Fruit fly (Drosophila melanogaster) whole organism, embryonic: ENCODE data around the gene FoxL1.
A peak's percentile ranks its signal among the peaks of the same experiment; 100 is the strongest.

Experiments
- Asciz ChIP-seq: fragments of 200-800 bp; sonication (Bioruptor generic); optimal IDR thresholded peaks from 2 replicates; lab custom pipeline; 2017; ENCODE audit warnings: missing biosample characterization, mild to moderate bottlenecking, missing genetic modification characterization, missing genetic modification reagents
- BEAF-32 ChIP-seq: fragments of 200-800 bp; sonication (Bioruptor generic); optimal IDR thresholded peaks from 3 replicates; lab custom pipeline; 2017; ENCODE audit warnings: missing biosample characterization, missing genetic modification characterization, mild to moderate bottlenecking, moderate library complexity, missing genetic modification reagents
- CG10274 ChIP-seq: fragments of 200-800 bp; sonication (Bioruptor generic); optimal IDR thresholded peaks from 3 replicates; lab custom pipeline; 2017; ENCODE audit warnings: missing biosample characterization, mild to moderate bottlenecking, missing genetic modification characterization
- CG10321 ChIP-seq: fragments of 200-800 bp; sonication (Bioruptor generic); IDR thresholded peaks from 2 replicates; pipeline ENCODE4 v1.3.6; 2022; ENCODE audit warnings: missing biosample characterization, missing genetic modification characterization
- CG10366 ChIP-seq: fragments of 200-800 bp; sonication (Bioruptor generic); IDR thresholded peaks from 2 replicates; pipeline ENCODE4 v1.3.6; 2022; ENCODE audit warnings: missing biosample characterization, missing genetic modification characterization
- CG10543 ChIP-seq: fragments of 200-800 bp; sonication (Bioruptor generic); optimal IDR thresholded peaks from 3 replicates; lab custom pipeline; 2017; ENCODE audit warnings: missing biosample characterization, mild to moderate bottlenecking, missing genetic modification characterization, moderate library complexity
- CG10654 ChIP-seq: fragments of 200-800 bp; sonication (Bioruptor generic); optimal IDR thresholded peaks from 2 replicates; lab custom pipeline; 2016; ENCODE audit warnings: missing biosample characterization, missing genetic modification characterization
- CG12236 ChIP-seq: fragments of 200-800 bp; sonication (Bioruptor generic); optimal IDR thresholded peaks from 2 replicates; lab custom pipeline; 2016; ENCODE audit warnings: missing biosample characterization, missing genetic modification characterization
- CG14965 ChIP-seq: fragments of 200-800 bp; sonication (Bioruptor generic); optimal IDR thresholded peaks from 2 replicates; lab custom pipeline; 2016; ENCODE audit warnings: missing biosample characterization, missing genetic modification characterization, borderline replicate concordance
- CG18599 ChIP-seq: fragments of 200-800 bp; sonication (Bioruptor generic); optimal IDR thresholded peaks from 3 replicates; lab custom pipeline; 2017; ENCODE audit warnings: missing biosample characterization, missing genetic modification characterization, mild to moderate bottlenecking, moderate library complexity, missing genetic modification reagents
- CG2120 ChIP-seq: fragments of 200-800 bp; sonication (Bioruptor generic); optimal IDR thresholded peaks from 3 replicates; lab custom pipeline; 2016; ENCODE audit warnings: missing biosample characterization, missing genetic modification characterization
- CG30020 ChIP-seq: fragments of 200-800 bp; optimal IDR thresholded peaks from 2 replicates; lab custom pipeline; 2019; ENCODE audit warnings: missing biosample characterization, mild to moderate bottlenecking, missing genetic modification characterization, moderate library complexity
- CG4617 ChIP-seq: fragments of 200-800 bp; sonication (Bioruptor generic); optimal IDR thresholded peaks from 3 replicates; lab custom pipeline; 2016; ENCODE audit warnings: missing biosample characterization, missing genetic modification characterization, borderline replicate concordance
- CG4730 ChIP-seq: fragments of 200-800 bp; sonication (Bioruptor generic); IDR thresholded peaks from 2 replicates; pipeline ENCODE4 v1.3.6; 2022; ENCODE audit warnings: missing biosample characterization, missing genetic modification characterization
- CG5180 ChIP-seq: fragments of 200-800 bp; sonication (Bioruptor generic); optimal IDR thresholded peaks from 3 replicates; lab custom pipeline; 2017; ENCODE audit warnings: missing biosample characterization, missing genetic modification characterization, mild to moderate bottlenecking, moderate library complexity, missing genetic modification reagents
- CG6654 ChIP-seq: fragments of 200-800 bp; sonication (Bioruptor generic); optimal IDR thresholded peaks from 2 replicates; lab custom pipeline; 2017; ENCODE audit warnings: missing biosample characterization, mild to moderate bottlenecking, missing genetic modification characterization
- CG7271 ChIP-seq: fragments of 200-800 bp; sonication (Bioruptor generic); optimal IDR thresholded peaks from 2 replicates; lab custom pipeline; 2018; ENCODE audit warnings: missing biosample characterization, mild to moderate bottlenecking, missing genetic modification characterization, moderate library complexity
- CG7357 ChIP-seq: fragments of 200-800 bp; sonication (Bioruptor generic); IDR thresholded peaks from 3 replicates; pipeline ENCODE4 v1.3.6; 2022; ENCODE audit warnings: missing biosample characterization, missing genetic modification characterization
- CG8944 ChIP-seq: fragments of 200-800 bp; sonication (Bioruptor generic); optimal IDR thresholded peaks from 3 replicates; lab custom pipeline; 2016; ENCODE audit warnings: missing biosample characterization, missing genetic modification characterization
- D19A ChIP-seq: fragments of 200-800 bp; optimal IDR thresholded peaks from 3 replicates; lab custom pipeline; 2019; ENCODE audit warnings: missing biosample characterization, mild to moderate bottlenecking, missing genetic modification characterization, moderate library complexity
- Dp ChIP-seq: fragments of 200-800 bp; sonication (Bioruptor generic); optimal IDR thresholded peaks from 2 replicates; lab custom pipeline; 2018; ENCODE audit warnings: missing biosample characterization, mild to moderate bottlenecking, missing genetic modification characterization, moderate library complexity
- Ets65A ChIP-seq: fragments of 200-800 bp; sonication (Bioruptor generic); peaks from one replicate; lab custom pipeline; 2016; ENCODE audit warnings: missing biosample characterization, missing genetic modification characterization
- Fer1 ChIP-seq: fragments of 200-800 bp; sonication (Bioruptor generic); optimal IDR thresholded peaks from 2 replicates; lab custom pipeline; 2017; ENCODE audit warnings: missing biosample characterization, mild to moderate bottlenecking, missing genetic modification characterization
- Fer2 ChIP-seq: fragments of 200-800 bp; sonication (Bioruptor generic); optimal IDR thresholded peaks from 2 replicates; lab custom pipeline; 2018; ENCODE audit warnings: missing biosample characterization, mild to moderate bottlenecking, missing genetic modification characterization, moderate library complexity
- GATAe ChIP-seq: fragments of 200-800 bp; sonication (Bioruptor generic); conservative IDR thresholded peaks from 2 replicates; pipeline ENCODE4 v1.3.6; 2022; ENCODE audit warnings: missing biosample characterization, missing genetic modification characterization
- Kr ChIP-seq: fragments of 200-800 bp; sonication (Bioruptor generic); optimal IDR thresholded peaks from 2 replicates; lab custom pipeline; 2017; ENCODE audit warnings: missing biosample characterization, mild to moderate bottlenecking, missing genetic modification characterization
- Lim3 ChIP-seq: fragments of 200-800 bp; sonication (Bioruptor generic); IDR thresholded peaks from 2 replicates; pipeline ENCODE4 v1.3.6; 2022; ENCODE audit warnings: missing biosample characterization, missing genetic modification characterization
- MESR4 ChIP-seq: fragments of 200-800 bp; sonication (Bioruptor generic); optimal IDR thresholded peaks from 2 replicates; lab custom pipeline; 2018; ENCODE audit warnings: missing biosample characterization, mild to moderate bottlenecking, missing genetic modification characterization, moderate library complexity
- Mes4 ChIP-seq: fragments of 200-800 bp; sonication (Bioruptor generic); optimal IDR thresholded peaks from 2 replicates; lab custom pipeline; 2016; ENCODE audit warnings: missing biosample characterization, missing genetic modification characterization
- NfI ChIP-seq: fragments of 200-800 bp; sonication (Bioruptor generic); optimal IDR thresholded peaks from 3 replicates; lab custom pipeline; 2018; ENCODE audit warnings: missing biosample characterization, mild to moderate bottlenecking, missing genetic modification characterization, moderate library complexity
- Oaz ChIP-seq: fragments of 200-800 bp; sonication (Bioruptor generic); IDR thresholded peaks from 2 replicates; pipeline ENCODE4 v1.3.6; 2022; ENCODE audit warnings: missing biosample characterization, missing genetic modification characterization
- Opbp ChIP-seq: fragments of 200-800 bp; sonication (Bioruptor generic); IDR thresholded peaks from 3 replicates; pipeline ENCODE4 v1.3.6; 2022; ENCODE audit warnings: missing biosample characterization, missing genetic modification characterization; ENCODE audit not compliant: partially characterized antibody
- Side ChIP-seq: fragments of 200-800 bp; sonication (Bioruptor generic); optimal IDR thresholded peaks from 2 replicates; lab custom pipeline; 2016; ENCODE audit warnings: missing biosample characterization, missing genetic modification characterization
- Xbp1 ChIP-seq: fragments of 200-800 bp; sonication (Bioruptor generic); optimal IDR thresholded peaks from 3 replicates; lab custom pipeline; 2016; ENCODE audit warnings: missing biosample characterization, mild to moderate bottlenecking, missing genetic modification characterization
- aop ChIP-seq: fragments of 200-800 bp; sonication (Bioruptor generic); IDR thresholded peaks from 2 replicates; pipeline ENCODE4 v1.3.6; 2022; ENCODE audit warnings: missing biosample characterization, missing genetic modification characterization
- eve ChIP-seq, 2 experiments: fragments of >200 bp; optimal IDR thresholded peaks; 2 replicates each; lab custom pipeline; 2017; ENCODE audit warnings: missing biosample characterization in 2 of 2, missing genetic modification characterization in 2 of 2
- grn ChIP-seq: fragments of 200-800 bp; sonication (Bioruptor generic); optimal IDR thresholded peaks from 3 replicates; lab custom pipeline; 2017; ENCODE audit warnings: missing biosample characterization, missing genetic modification characterization
- her ChIP-seq: fragments of 200-800 bp; sonication (Bioruptor generic); optimal IDR thresholded peaks from 2 replicates; lab custom pipeline; 2016; ENCODE audit warnings: missing biosample characterization, missing genetic modification characterization
- insv ChIP-seq, 2 experiments: fragments of 200-800 bp; sonication (Bioruptor generic); optimal IDR thresholded peaks; 3 replicates each; lab custom pipeline; 2016 to 2018; ENCODE audit warnings: missing biosample characterization in 2 of 2, missing genetic modification characterization in 2 of 2
- odd ChIP-seq: fragments of 200-800 bp; sonication (Bioruptor generic); optimal IDR thresholded peaks from 2 replicates; lab custom pipeline; 2017; ENCODE audit warnings: missing biosample characterization, mild to moderate bottlenecking, missing genetic modification characterization
- p53 ChIP-seq: fragments of 200-800 bp; sonication (Bioruptor generic); optimal IDR thresholded peaks from 2 replicates; lab custom pipeline; 2016; ENCODE audit warnings: missing biosample characterization, missing genetic modification characterization
- prd ChIP-seq, 3 experiments: fragments of >200 bp in 2 of 3; fragments of 200-800 bp in 1 of 3; sonication (Bioruptor generic) in 1 of 3; optimal IDR thresholded peaks in 2 of 3; IDR thresholded peaks in 1 of 3; 2 replicates in 2 of 3; 3 replicates in 1 of 3; pipeline versions ENCODE4 v1.3.6 to Lab custom; 2017 to 2022; ENCODE audit warnings: missing biosample characterization in 1 of 3, missing genetic modification characterization in 1 of 3
- slbo ChIP-seq: fragments of 200-800 bp; sonication (Bioruptor generic); IDR thresholded peaks from 2 replicates; pipeline ENCODE4 v1.3.6; 2022; ENCODE audit warnings: missing biosample characterization, missing genetic modification characterization
- slou ChIP-seq: fragments of 200-800 bp; sonication (Bioruptor generic); optimal IDR thresholded peaks from 3 replicates; lab custom pipeline; 2016; ENCODE audit warnings: missing biosample characterization, missing genetic modification characterization
- stc ChIP-seq: fragments of 200-800 bp; sonication (Bioruptor generic); IDR thresholded peaks from 2 replicates; pipeline ENCODE4 v1.3.6; 2022; ENCODE audit warnings: missing biosample characterization, missing genetic modification characterization
- stwl ChIP-seq: fragments of 200-800 bp; sonication (Bioruptor generic); optimal IDR thresholded peaks from 3 replicates; lab custom pipeline; 2018; ENCODE audit warnings: missing biosample characterization, mild to moderate bottlenecking, missing genetic modification characterization, moderate library complexity
- trem ChIP-seq: fragments of 200-800 bp; optimal IDR thresholded peaks from 3 replicates; lab custom pipeline; 2019; ENCODE audit warnings: missing biosample characterization, mild to moderate bottlenecking, missing genetic modification characterization, moderate library complexity
- z ChIP-seq: fragments of 200-800 bp; sonication (Bioruptor generic); IDR thresholded peaks from 3 replicates; pipeline ENCODE4 v1.3.6; 2022; ENCODE audit warnings: missing biosample characterization, missing genetic modification characterization

FoxL1 gene

dm6 chr3L:4070221-4070995 is 51.7 kb downstream of the FoxL1 start (continued):
- TF ChIP-seq Dp (GFP tag; lab: Kevin White, UChicago) = no peak
- peak; percentile 86 for TF ChIP-seq CG8944 (GFP tag; lab: Kevin White, UChicago)
- peak; percentile 70; the same call in 1 of the 2 replicates for TF ChIP-seq GATAe
- TF ChIP-seq trem = peak; percentile 13
- peak; percentile 83 for TF ChIP-seq slou (GFP tag; lab: Kevin White, UChicago)
- peak; percentile 95 for TF ChIP-seq CG2120 (GFP tag; lab: Kevin White, UChicago)
- TF ChIP-seq grn (GFP tag; lab: Kevin White, UChicago) = no peak
- TF ChIP-seq CG4730 (GFP tag; lab: Robert Waterston, UW) = peak; percentile 90
- TF ChIP-seq z = no peak
- peak; percentile 27 for TF ChIP-seq CG14965 (GFP tag; lab: Kevin White, UChicago)
- peak; percentile 97 for TF ChIP-seq slbo (GFP tag; lab: Robert Waterston, UW)
- peak; percentile 58 for TF ChIP-seq p53
- TF ChIP-seq MESR4 (GFP tag; lab: Kevin White, UChicago) = no peak
- TF ChIP-seq stc (GFP tag; lab: Robert Waterston, UW) = peak; percentile 91
- peak; percentile 96 for TF ChIP-seq CG10366
- peak; percentile 99 for TF ChIP-seq Ets65A
- peak; percentile 69 for TF ChIP-seq Side (GFP tag; lab: Kevin White, UChicago)
- peak; percentile 83 for TF ChIP-seq Fer1 (GFP tag; lab: Kevin White, UChicago)
- TF ChIP-seq NfI (GFP tag; lab: Kevin White, UChicago) = peak; percentile 94
- peak in 1 of 2 experiments; percentile 36 for TF ChIP-seq eve (GFP tag; optimal IDR thresholded peaks at IDR 0.05; lab: Kevin White, UChicago)
- no peak for TF ChIP-seq CG30020 (tag; lab: Kevin White, UChicago)
- TF ChIP-seq CG7271 = peak; percentile 30
- TF ChIP-seq CG6654 (GFP tag; lab: Kevin White, UChicago) = peak; percentile 69
- no peak for TF ChIP-seq BEAF-32
- peak; percentile 70; the same call in 1 of the 2 replicates for TF ChIP-seq aop (GFP tag; lab: Robert Waterston, UW)
- TF ChIP-seq CG7357 (GFP tag; lab: Robert Waterston, UW) = peak; percentile 87
- peak; percentile 31 for TF ChIP-seq CG4617 (GFP tag; lab: Kevin White, UChicago)
- peak; percentile 86 for TF ChIP-seq CG10274 (GFP tag; lab: Kevin White, UChicago)
- no peak for TF ChIP-seq D19A (tag; lab: Kevin White, UChicago)
- peak; percentile 88 for TF ChIP-seq her (GFP tag; lab: Kevin White, UChicago)
- TF ChIP-seq Lim3 (GFP tag; lab: Robert Waterston, UW) = peak; percentile 75
- peak; percentile 29 for TF ChIP-seq CG5180 (GFP tag; lab: Kevin White, UChicago)
- peak; percentile 73 for TF ChIP-seq CG12236
- TF ChIP-seq Xbp1 = peak; percentile 92
- TF ChIP-seq Opbp = no peak
- TF ChIP-seq Oaz (GFP tag; lab: Robert Waterston, UW) = peak; percentile 90
- peak; percentile 77 for TF ChIP-seq CG10321
- TF ChIP-seq Mes4 (GFP tag; lab: Kevin White, UChicago) = peak; percentile 79
- TF ChIP-seq stwl (tag; lab: Kevin White, UChicago) = no peak
- peak; percentile 77 for TF ChIP-seq CG10654 (GFP tag; lab: Kevin White, UChicago)
- TF ChIP-seq prd (optimal IDR thresholded peaks at IDR 0.05; lab: Kevin White, UChicago) = no peak
- peak; percentile 92 for TF ChIP-seq prd (GFP tag; IDR thresholded peaks at IDR 0.05; lab: Robert Waterston, UW)
- TF ChIP-seq Fer2 (tag; lab: Kevin White, UChicago) = peak; percentile 64
- no peak for TF ChIP-seq Kr (GFP tag; lab: Kevin White, UChicago)
- TF ChIP-seq insv (GFP tag; optimal IDR thresholded peaks at IDR 0.05; lab: Kevin White, UChicago) = no peak
- peak; percentile 67 for TF ChIP-seq Asciz (GFP tag; lab: Kevin White, UChicago)
- TF ChIP-seq odd = peak; percentile 59
- TF ChIP-seq CG10543 (GFP tag; lab: Kevin White, UChicago) = peak; percentile 49
- TF ChIP-seq CG18599 (GFP tag; lab: Kevin White, UChicago) = peak; percentile 90
